Worm (Caenorhabditis elegans) whole organism, L1 larva: ENCODE measurements around the gene scl-26.

ENCODE experiments used
- dpl-1 ChIP-seq, 3 experiments: fragments of 150-350 bp in 2 of 3; sonication (generic microtip) in 1 of 3; optimal IDR thresholded peaks; 2 replicates each; lab custom pipeline; 2014 to 2017; ENCODE audit warnings: missing biosample characterization in 3 of 3, missing genetic modification characterization in 3 of 3, missing genetic modification reagents in 3 of 3
- efl-1 ChIP-seq, 4 experiments: fragments of 150-350 bp; optimal IDR thresholded peaks in 3 of 4; peaks in 1 of 4; 1 replicate in 1 of 4; 2 replicates in 3 of 4; lab custom pipeline; 2014; ENCODE audit warnings: missing biosample characterization in 2 of 4, missing genetic modification characterization in 2 of 4, missing genetic modification reagents in 2 of 4
- fkh-10 ChIP-seq: sonication (generic microtip); optimal IDR thresholded peaks from 2 replicates; lab custom pipeline; 2017; ENCODE audit warnings: missing biosample characterization, missing genetic modification reagents, missing genetic modification characterization
- mab-9 ChIP-seq: fragments of 200-800 bp; sonication (Bioruptor generic); IDR thresholded peaks from 2 replicates; pipeline ENCODE4 v1.3.6; 2022; ENCODE audit warnings: missing genetic modification reagents, missing genetic modification characterization, missing compliant biosample characterization
- nhr-71 ChIP-seq: sonication (generic microtip); optimal IDR thresholded peaks from 2 replicates; lab custom pipeline; 2016; ENCODE audit warnings: mild to moderate bottlenecking, missing genetic modification characterization, moderate library complexity, missing compliant biosample characterization
- pag-3 ChIP-seq: sonication (generic microtip); optimal IDR thresholded peaks from 2 replicates; lab custom pipeline; 2017; ENCODE audit warnings: missing genetic modification characterization, mild to moderate bottlenecking, missing compliant biosample characterization, antibody characterized with exemption, borderline replicate concordance; ENCODE audit not compliant: insufficient read depth
- snu-23 ChIP-seq: sonication (generic microtip); optimal IDR thresholded peaks from 2 replicates; lab custom pipeline; 2016; ENCODE audit warnings: missing genetic modification characterization, missing compliant biosample characterization
- vab-15 ChIP-seq: sonication (generic microtip); optimal IDR thresholded peaks from 2 replicates; lab custom pipeline; 2017; ENCODE audit warnings: missing genotype, mild to moderate bottlenecking, missing genetic modification characterization, missing compliant biosample characterization
- zag-1 ChIP-seq: fragments of 150-350 bp; optimal IDR thresholded peaks from 2 replicates; lab custom pipeline; 2014; ENCODE audit warnings: missing biosample characterization, missing genetic modification characterization
- ztf-4 ChIP-seq: fragments of 150-350 bp; optimal IDR thresholded peaks from 2 replicates; lab custom pipeline; 2014; ENCODE audit warnings: missing biosample characterization, missing genetic modification characterization

DNA sequence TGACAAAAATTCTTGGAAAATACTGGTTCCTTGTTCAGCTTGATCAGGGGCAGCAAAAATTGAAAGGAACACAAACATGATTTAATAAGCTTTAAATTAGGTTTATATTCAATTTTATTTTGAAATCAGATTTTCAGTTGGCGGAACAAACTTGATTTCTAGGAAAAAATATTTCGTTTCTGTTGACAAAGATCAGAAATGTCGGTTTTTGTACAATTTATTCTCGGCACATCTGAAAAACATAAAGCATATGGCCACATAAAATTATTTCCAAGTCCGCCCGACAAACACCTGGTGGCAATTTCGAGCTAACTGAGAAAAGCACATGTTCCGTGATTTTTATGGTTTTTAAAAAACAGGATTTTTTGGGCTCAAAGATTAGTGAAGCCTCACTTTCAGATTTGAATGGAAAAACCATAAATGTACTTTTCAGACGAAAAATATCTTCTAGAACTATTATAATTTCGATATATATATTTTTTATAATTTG is 47.4 kb downstream of the scl-26 start, which contains the start of gene ttr-10:
- TF ChIP-seq nhr-71 (peak; percentile 8), dpl-1 (GFP tag; optimal IDR thresholded peaks at IDR 0.05; lab: Kevin White, UChicago) (no peak), fkh-10 (GFP tag; lab: Kevin White, UChicago) (no peak), pag-3 (tag; lab: Kevin White, UChicago) (no peak), zag-1 (tag; lab: Kevin White, UChicago) (no peak), mab-9 (GFP tag; lab: Robert Waterston, UW) (no peak), vab-15 (tag; lab: Kevin White, UChicago) (no peak), efl-1 (optimal IDR thresholded peaks at IDR 0.05; lab: Kevin White, UChicago) (no peak), efl-1 (GFP tag; optimal IDR thresholded peaks at IDR 0.05 in 1 of 2; lab: Kevin White, UChicago) (no peak), ztf-4 (tag; lab: Kevin White, UChicago) (no peak), snu-23 (no peak)
